Fruit fly (Drosophila melanogaster) whole organism, pupa: Measurements from ENCODE around the gene Naam.

ENCODE experiments used
- CG12605 ChIP-seq: fragments of 200-800 bp; sonication (Bioruptor generic); IDR thresholded peaks from 2 replicates; pipeline ENCODE4 v1.3.6; 2022; ENCODE audit warnings: missing biosample characterization, missing genetic modification characterization
- CG17806 ChIP-seq: fragments of 200-800 bp; sonication (Bioruptor generic); optimal IDR thresholded peaks from 2 replicates; lab custom pipeline; 2018; ENCODE audit warnings: missing biosample characterization, mild to moderate bottlenecking, missing genetic modification characterization, moderate library complexity
- CG32121 ChIP-seq: fragments of 200-800 bp; sonication (Bioruptor generic); IDR thresholded peaks from 2 replicates; pipeline ENCODE4 v1.3.6; 2022; ENCODE audit warnings: missing biosample characterization, missing genetic modification characterization
- CG8159 ChIP-seq: fragments of 200-800 bp; sonication (Bioruptor generic); optimal IDR thresholded peaks from 3 replicates; lab custom pipeline; 2018; ENCODE audit warnings: missing biosample characterization, mild to moderate bottlenecking, missing genetic modification characterization, moderate library complexity
- EcR ChIP-seq: fragments of 200-800 bp; sonication (Bioruptor generic); optimal IDR thresholded peaks from 3 replicates; lab custom pipeline; 2019; ENCODE audit warnings: missing biosample characterization, missing genetic modification characterization, mild to moderate bottlenecking, moderate library complexity, missing genetic modification reagents
- Pif1A ChIP-seq: fragments of 200-800 bp; sonication (Bioruptor generic); optimal IDR thresholded peaks from 3 replicates; lab custom pipeline; 2016; ENCODE audit warnings: missing biosample characterization, missing genetic modification characterization
- gl ChIP-seq: fragments of 200-800 bp; sonication (Bioruptor generic); optimal IDR thresholded peaks from 2 replicates; lab custom pipeline; 2018; ENCODE audit warnings: missing biosample characterization, mild to moderate bottlenecking, missing genetic modification characterization

DNA sequence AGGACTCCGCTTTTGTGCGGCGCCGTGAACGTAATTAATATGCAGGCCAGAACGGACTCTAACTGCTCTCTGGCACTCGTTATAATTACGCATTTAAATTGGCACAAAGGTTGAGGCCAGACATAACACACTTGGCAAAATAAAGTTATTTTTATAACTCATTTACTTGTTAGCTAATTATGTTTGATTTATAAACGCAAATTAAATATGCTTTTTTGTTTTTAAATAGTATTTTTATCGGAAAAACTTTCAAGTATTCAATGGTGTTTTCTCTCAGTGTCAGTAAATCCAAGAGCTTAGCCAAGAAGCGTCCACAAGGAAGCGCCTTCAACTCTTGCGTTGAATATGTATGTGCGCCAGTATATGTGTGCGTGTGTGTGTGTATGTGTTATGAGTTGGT is 1.7 kb downstream of the Naam start:
- TF ChIP-seq EcR (GFP tag; lab: Kevin White, UChicago) (no peak), CG17806 (no peak), CG32121 (GFP tag; lab: Robert Waterston, UW) (no peak; the same call in 1 of the 2 replicates), Pif1A (GFP tag; lab: Kevin White, UChicago) (peak; percentile 24), CG12605 (GFP tag; lab: Robert Waterston, UW) (no peak), gl (no peak), CG8159 (tag; lab: Kevin White, UChicago) (peak; percentile 29)
